Worm (Caenorhabditis elegans) whole organism, mixed stage, embryonic: ENCODE measurements around the gene srsx-28.

Experiments used
- M03D4.4 ChIP-seq: sonication (generic microtip); optimal IDR thresholded peaks from 2 replicates; lab custom pipeline; 2017; ENCODE audit warnings: mild to moderate bottlenecking, missing genetic modification characterization, missing compliant biosample characterization
- ceh-43 ChIP-seq: fragments of 200-800 bp; sonication (Bioruptor generic); optimal IDR thresholded peaks from 2 replicates; lab custom pipeline; 2018; ENCODE audit warnings: mild to moderate bottlenecking, missing genetic modification characterization, moderate library complexity, missing compliant biosample characterization
- elt-3 ChIP-seq: fragments of 150-350 bp; optimal IDR thresholded peaks from 2 replicates; lab custom pipeline; 2014; ENCODE audit warnings: missing biosample characterization, missing genetic modification characterization
- ham-2 ChIP-seq: fragments of 200-800 bp; sonication (Bioruptor generic); optimal IDR thresholded peaks from 2 replicates; lab custom pipeline; 2018; ENCODE audit warnings: mild to moderate bottlenecking, missing genetic modification characterization, missing compliant biosample characterization
- lin-13 ChIP-seq: fragments of 150-350 bp; optimal IDR thresholded peaks from 2 replicates; lab custom pipeline; 2014; ENCODE audit warnings: missing biosample characterization, missing genetic modification characterization
- lin-32 ChIP-seq: fragments of 200-800 bp; sonication (Bioruptor generic); optimal IDR thresholded peaks from 2 replicates; lab custom pipeline; 2018; ENCODE audit warnings: mild to moderate bottlenecking, missing genetic modification characterization, missing compliant biosample characterization
- lsy-2 ChIP-seq: fragments of 150-350 bp; optimal IDR thresholded peaks from 2 replicates; lab custom pipeline; 2014; ENCODE audit warnings: missing biosample characterization, missing genetic modification characterization
- mls-2 ChIP-seq: sonication (generic microtip); optimal IDR thresholded peaks from 2 replicates; lab custom pipeline; 2016; ENCODE audit warnings: mild to moderate bottlenecking, missing genetic modification characterization, moderate library complexity, missing compliant biosample characterization
- nhr-12 ChIP-seq: fragments of 150-350 bp; optimal IDR thresholded peaks from 2 replicates; lab custom pipeline; 2014; ENCODE audit warnings: missing biosample characterization, missing genetic modification characterization
- sem-2 ChIP-seq: fragments of 200-800 bp; sonication (Bioruptor generic); optimal IDR thresholded peaks from 2 replicates; lab custom pipeline; 2018; ENCODE audit warnings: mild to moderate bottlenecking, missing genetic modification characterization, missing compliant biosample characterization
- snpc-4 ChIP-seq: fragments of 150-350 bp; optimal IDR thresholded peaks from 2 replicates; lab custom pipeline; 2014; ENCODE audit warnings: missing biosample characterization, missing genetic modification characterization
- unc-39 ChIP-seq: fragments of 150-350 bp; optimal IDR thresholded peaks from 2 replicates; lab custom pipeline; 2014; ENCODE audit warnings: missing biosample characterization, missing genetic modification characterization
- ztf-11 ChIP-seq: fragments of 150-350 bp; optimal IDR thresholded peaks from 2 replicates; lab custom pipeline; 2014; ENCODE audit warnings: missing biosample characterization, missing genetic modification characterization

DNA sequence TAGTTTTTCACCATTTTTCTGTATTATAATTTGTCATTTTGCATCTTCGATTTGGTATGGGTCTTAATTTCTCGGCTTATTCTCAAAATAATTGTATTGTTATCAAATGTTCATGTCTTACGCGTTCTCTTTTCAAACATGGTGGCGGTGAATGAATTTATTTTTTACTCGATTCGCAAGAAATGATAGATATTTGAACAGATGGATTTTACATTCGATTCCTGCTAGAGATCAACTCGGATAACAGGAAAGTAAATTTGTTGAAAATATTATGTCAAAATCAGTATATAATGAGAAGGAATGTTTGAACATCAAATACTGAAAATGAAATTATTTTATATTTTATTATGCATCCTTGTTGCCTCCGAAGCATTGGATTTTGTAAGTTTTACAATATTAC lies 30.6 kb downstream of the srsx-28 start, which contains the start of gene ZK856.4:
- no peak for TF ChIP-seq lin-32
- TF ChIP-seq ham-2: no peak
- TF ChIP-seq nhr-12 (tag; lab: Kevin White, UChicago): no peak
- TF ChIP-seq unc-39: no peak
- no peak for TF ChIP-seq lsy-2
- no peak for TF ChIP-seq elt-3
- TF ChIP-seq M03D4.4: no peak
- no peak for TF ChIP-seq snpc-4 (tag; lab: Kevin White, UChicago)
- no peak for TF ChIP-seq ztf-11
- no peak for TF ChIP-seq ceh-43 (GFP tag; lab: Kevin White, UChicago)
- no peak for TF ChIP-seq mls-2 (tag; lab: Kevin White, UChicago)
- no peak for TF ChIP-seq sem-2
- no peak for TF ChIP-seq lin-13
